Fruit fly (Drosophila melanogaster): ENCODE results near the gene Prosbeta4.

The Prosbeta4 gene

DNA sequence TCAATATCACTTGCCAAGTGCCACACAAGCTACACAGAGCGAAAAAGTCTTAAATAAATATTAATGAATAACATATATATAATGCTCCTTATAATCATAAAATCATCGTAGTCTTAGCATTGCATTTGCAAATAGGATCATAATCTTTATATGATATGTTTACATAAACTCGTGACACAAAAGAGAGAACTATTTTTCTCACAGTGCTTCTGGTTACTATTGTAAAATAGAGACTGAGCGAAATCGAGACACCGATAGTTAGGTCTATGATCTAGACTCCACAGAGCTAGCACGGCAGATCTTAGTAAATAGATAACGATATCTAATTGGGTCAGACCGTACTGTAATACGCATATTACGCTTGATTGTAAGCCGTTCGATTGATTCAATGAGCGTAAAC, 22.2 kb downstream of the Prosbeta4 start (continued):
- TF ChIP-seq kah (GFP tag; optimal IDR thresholded peaks at IDR 0.05) (no peak), CG4820 (GFP tag; optimal IDR thresholded peaks at IDR 0.05) (peak; percentile 55), CG12155 (GFP tag; optimal IDR thresholded peaks at IDR 0.05) (peak; percentile 31), h (optimal IDR thresholded peaks at IDR 0.05) (no peak), salm (tag; optimal IDR thresholded peaks at IDR 0.05) (peak; percentile 32), sisA (GFP tag; IDR thresholded peaks at IDR 0.05) (peak; percentile 84), gcm (GFP tag; optimal IDR thresholded peaks at IDR 0.05) (peak; percentile 71), slbo (GFP tag; IDR thresholded peaks at IDR 0.05) (peak; percentile 84), CG17359 (tag; optimal IDR thresholded peaks at IDR 0.05) (no peak), pho (GFP tag; optimal IDR thresholded peaks at IDR 0.05) (no peak), bab2 (GFP tag; optimal IDR thresholded peaks at IDR 0.05) (peak; percentile 41), zf30C (GFP tag; optimal IDR thresholded peaks at IDR 0.05) (peak; percentile 13), CG10431 (GFP tag; optimal IDR thresholded peaks at IDR 0.05) (no peak), CG7357 (GFP tag; IDR thresholded peaks at IDR 0.05) (no peak), run (tag; optimal IDR thresholded peaks at IDR 0.05) (peak; percentile 3), pros (GFP tag; optimal IDR thresholded peaks at IDR 0.05) (no peak), sna (GFP tag; IDR thresholded peaks at IDR 0.05; ENCODE audit: partially characterized antibody) (no peak), Bteb2 (GFP tag; optimal IDR thresholded peaks at IDR 0.05) (peak; percentile 27), CG4617 (GFP tag; optimal IDR thresholded peaks at IDR 0.05; ENCODE audit: borderline replicate concordance) (no peak), CG9932 (GFP tag; IDR thresholded peaks at IDR 0.05) (peak; percentile 74), CG8765 (GFP tag; IDR thresholded peaks at IDR 0.05) (no peak), CG12744 (GFP tag; optimal IDR thresholded peaks at IDR 0.05) (no peak), fd102C (GFP tag; optimal IDR thresholded peaks at IDR 0.05) (no peak), tna (GFP tag; IDR thresholded peaks at IDR 0.05; ENCODE audit: partially characterized antibody) (no peak), dmrt99B (tag; optimal IDR thresholded peaks at IDR 0.05) (peak; percentile 67), CG10959 (GFP tag; IDR thresholded peaks at IDR 0.05) (peak; percentile 9; the same call in 1 of the 2 replicates), Sry-δ (GFP tag; optimal IDR thresholded peaks at IDR 0.05) (no peak), CG32772 (GFP tag; IDR thresholded peaks at IDR 0.05) (no peak), phol (tag; optimal IDR thresholded peaks at IDR 0.05) (no peak), kay (GFP tag; optimal IDR thresholded peaks at IDR 0.05) (peak; percentile 55), Optix (GFP tag; IDR thresholded peaks at IDR 0.05) (peak; percentile 22; the same call in 1 of the 3 replicates), Trl (optimal IDR thresholded peaks at IDR 0.05) (no peak), Trl (GFP tag; optimal IDR thresholded peaks at IDR 0.05) (no peak), Xrp1 (GFP tag; IDR thresholded peaks at IDR 0.05) (no peak), CG11504 (tag; optimal IDR thresholded peaks at IDR 0.05) (peak; percentile 91), CG12236 (GFP tag; optimal IDR thresholded peaks at IDR 0.05) (no peak), CG9609 (GFP tag; optimal IDR thresholded peaks at IDR 0.05) (no peak), pum (GFP tag; optimal IDR thresholded peaks at IDR 0.05) (peak; percentile 4), D19B (GFP tag; optimal IDR thresholded peaks at IDR 0.05) (no peak), Max (GFP tag; optimal IDR thresholded peaks at IDR 0.05) (peak; percentile 20), CG17385 (GFP tag; optimal IDR thresholded peaks at IDR 0.05) (peak; percentile 77), CG15696 (tag; optimal IDR thresholded peaks at IDR 0.05) (no peak), CG15011 (GFP tag; optimal IDR thresholded peaks at IDR 0.05) (no peak), CG6272 (GFP tag; IDR thresholded peaks at IDR 0.05) (no peak), vnd (GFP tag; IDR thresholded peaks at IDR 0.05; ENCODE audit: partially characterized antibody) (no peak), Dip2 (GFP tag; IDR thresholded peaks at IDR 0.05) (no peak), danr (GFP tag; IDR thresholded peaks at IDR 0.05) (no peak), CG14965 (GFP tag; optimal IDR thresholded peaks at IDR 0.05; ENCODE audit: borderline replicate concordance) (no peak), eve (GFP tag; optimal IDR thresholded peaks at IDR 0.05) (peak in 1 of 2 experiments; percentile 84), gem (tag; optimal IDR thresholded peaks at IDR 0.05) (peak; percentile 89), Atf-2 (GFP tag; optimal IDR thresholded peaks at IDR 0.05) (no peak), crol (GFP tag; IDR thresholded peaks at IDR 0.05) (no peak)

All from whole organism, embryonic.